Fruit fly (Drosophila melanogaster) whole organism, embryonic: ENCODE data around the gene Tgt.

Experiments
- Ada2b ChIP-seq: fragments of 200-800 bp; sonication (Bioruptor generic); IDR thresholded peaks from 2 replicates; pipeline ENCODE4 v1.3.6; 2022; ENCODE audit warnings: missing biosample characterization, missing genetic modification characterization
- B-H2 ChIP-seq: fragments of 200-800 bp; sonication (Bioruptor generic); optimal IDR thresholded peaks from 2 replicates; lab custom pipeline; 2018; ENCODE audit warnings: missing biosample characterization, mild to moderate bottlenecking, missing genetic modification characterization
- CG10366 ChIP-seq: fragments of 200-800 bp; sonication (Bioruptor generic); IDR thresholded peaks from 2 replicates; pipeline ENCODE4 v1.3.6; 2022; ENCODE audit warnings: missing biosample characterization, missing genetic modification characterization
- CG11560 ChIP-seq: fragments of 200-800 bp; sonication (Bioruptor generic); IDR thresholded peaks from 3 replicates; pipeline ENCODE4 v1.3.6; 2022; ENCODE audit warnings: missing biosample characterization, missing genetic modification characterization
- CG12659 ChIP-seq: fragments of 200-800 bp; sonication (Bioruptor generic); optimal IDR thresholded peaks from 3 replicates; lab custom pipeline; 2017; ENCODE audit warnings: mild to moderate bottlenecking, missing biosample characterization, missing genetic modification reagents, missing genetic modification characterization
- CG12744 ChIP-seq: fragments of 200-800 bp; sonication (Bioruptor generic); optimal IDR thresholded peaks from 2 replicates; lab custom pipeline; 2016; ENCODE audit warnings: missing biosample characterization, missing genetic modification characterization
- CG12942 ChIP-seq: fragments of 200-800 bp; sonication (Bioruptor generic); optimal IDR thresholded peaks from 3 replicates; lab custom pipeline; 2016; ENCODE audit warnings: missing biosample characterization, missing genetic modification characterization
- CG13287 ChIP-seq: fragments of 200-800 bp; sonication (Bioruptor generic); IDR thresholded peaks from 2 replicates; pipeline ENCODE4 v1.3.6; 2022; ENCODE audit warnings: missing biosample characterization, missing genetic modification characterization; ENCODE audit not compliant: partially characterized antibody
- CG13775 ChIP-seq: fragments of 200-800 bp; sonication (Bioruptor generic); optimal IDR thresholded peaks from 3 replicates; lab custom pipeline; 2017; ENCODE audit warnings: missing biosample characterization, mild to moderate bottlenecking, missing genetic modification characterization
- CG13894 ChIP-seq: fragments of 200-800 bp; sonication (Bioruptor generic); optimal IDR thresholded peaks from 3 replicates; lab custom pipeline; 2018; ENCODE audit warnings: missing biosample characterization, mild to moderate bottlenecking, missing genetic modification characterization, moderate library complexity
- CG14667 ChIP-seq: fragments of 200-800 bp; sonication (Bioruptor generic); IDR thresholded peaks from 2 replicates; pipeline ENCODE4 v1.3.6; 2022; ENCODE audit warnings: missing biosample characterization, missing genetic modification characterization
- CG17359 ChIP-seq: fragments of 200-800 bp; sonication (Bioruptor generic); optimal IDR thresholded peaks from 3 replicates; lab custom pipeline; 2018; ENCODE audit warnings: missing biosample characterization, mild to moderate bottlenecking, missing genetic modification characterization, moderate library complexity
- CG2199 ChIP-seq: fragments of 200-800 bp; sonication (Bioruptor generic); IDR thresholded peaks from 3 replicates; pipeline ENCODE4 v1.3.6; 2022; ENCODE audit warnings: missing biosample characterization, missing genetic modification characterization
- CG31365 ChIP-seq: fragments of 200-800 bp; sonication (Bioruptor generic); optimal IDR thresholded peaks from 2 replicates; lab custom pipeline; 2018; ENCODE audit warnings: missing biosample characterization, mild to moderate bottlenecking, missing genetic modification characterization
- CG3281 ChIP-seq: fragments of 200-800 bp; sonication (Bioruptor generic); optimal IDR thresholded peaks from 3 replicates; lab custom pipeline; 2017; ENCODE audit warnings: missing biosample characterization, mild to moderate bottlenecking, missing genetic modification characterization
- CG3838 ChIP-seq: fragments of 200-800 bp; sonication (Bioruptor generic); optimal IDR thresholded peaks from 3 replicates; lab custom pipeline; 2016; ENCODE audit warnings: missing biosample characterization, missing genetic modification characterization
- CG4730 ChIP-seq: fragments of 200-800 bp; sonication (Bioruptor generic); IDR thresholded peaks from 2 replicates; pipeline ENCODE4 v1.3.6; 2022; ENCODE audit warnings: missing biosample characterization, missing genetic modification characterization
- CG6654 ChIP-seq: fragments of 200-800 bp; sonication (Bioruptor generic); optimal IDR thresholded peaks from 2 replicates; lab custom pipeline; 2017; ENCODE audit warnings: missing biosample characterization, mild to moderate bottlenecking, missing genetic modification characterization
- CG7786 ChIP-seq: fragments of 200-800 bp; sonication (Bioruptor generic); optimal IDR thresholded peaks from 2 replicates; lab custom pipeline; 2016; ENCODE audit warnings: missing biosample characterization, missing genetic modification characterization
- CG8290 ChIP-seq, 3 experiments: fragments of 200-800 bp; sonication (Bioruptor generic); optimal IDR thresholded peaks; 2 replicates each; lab custom pipeline; 2016 to 2019; ENCODE audit warnings: missing biosample characterization in 3 of 3, missing genetic modification characterization in 3 of 3, mild to moderate bottlenecking in 2 of 3, moderate library complexity in 1 of 3
- CG8388 ChIP-seq: fragments of 200-800 bp; sonication (Bioruptor generic); optimal IDR thresholded peaks from 2 replicates; lab custom pipeline; 2019; ENCODE audit warnings: missing biosample characterization, mild to moderate bottlenecking, missing genetic modification characterization, moderate library complexity
- CG8765 ChIP-seq: fragments of 200-800 bp; sonication (Bioruptor generic); IDR thresholded peaks from 2 replicates; pipeline ENCODE4 v1.3.6; 2022; ENCODE audit warnings: missing biosample characterization, missing genetic modification characterization
- CG9215 ChIP-seq: fragments of 200-800 bp; sonication (Bioruptor generic); IDR thresholded peaks from 2 replicates; pipeline ENCODE4 v1.3.6; 2022; ENCODE audit warnings: missing biosample characterization, missing genetic modification characterization
- CG9609 ChIP-seq: fragments of 200-800 bp; sonication (Bioruptor generic); optimal IDR thresholded peaks from 3 replicates; lab custom pipeline; 2016; ENCODE audit warnings: missing biosample characterization, missing genetic modification characterization
- CG9876 ChIP-seq: fragments of 200-800 bp; sonication (Bioruptor generic); optimal IDR thresholded peaks from 2 replicates; lab custom pipeline; 2016; ENCODE audit warnings: missing biosample characterization, missing genetic modification characterization
- CG9932 ChIP-seq: fragments of 200-800 bp; sonication (Bioruptor generic); IDR thresholded peaks from 2 replicates; pipeline ENCODE4 v1.3.6; 2022; ENCODE audit warnings: missing biosample characterization, missing genetic modification characterization
- Drgx ChIP-seq: fragments of 200-800 bp; sonication (Bioruptor generic); IDR thresholded peaks from 2 replicates; pipeline ENCODE4 v1.3.6; 2022; ENCODE audit warnings: missing biosample characterization, missing genetic modification characterization
- Ets65A ChIP-seq: fragments of 200-800 bp; sonication (Bioruptor generic); peaks from one replicate; lab custom pipeline; 2016; ENCODE audit warnings: missing biosample characterization, missing genetic modification characterization
- HLHmδ ChIP-seq: fragments of 200-800 bp; sonication (Bioruptor generic); optimal IDR thresholded peaks from 2 replicates; lab custom pipeline; 2018; ENCODE audit warnings: missing biosample characterization, mild to moderate bottlenecking, missing genetic modification characterization, moderate library complexity
- HmgZ ChIP-seq: fragments of 200-800 bp; sonication (Bioruptor generic); optimal IDR thresholded peaks from 2 replicates; lab custom pipeline; 2018; ENCODE audit warnings: missing biosample characterization, mild to moderate bottlenecking, missing genetic modification characterization
- Hr3 ChIP-seq: fragments of 200-800 bp; sonication (Bioruptor generic); optimal IDR thresholded peaks from 3 replicates; lab custom pipeline; 2016; ENCODE audit warnings: missing biosample characterization, missing genetic modification characterization
- Myb ChIP-seq: fragments of 200-800 bp; sonication (Bioruptor generic); optimal IDR thresholded peaks from 2 replicates; lab custom pipeline; 2016; ENCODE audit warnings: missing biosample characterization, missing genetic modification characterization
- NC2β ChIP-seq: fragments of 200-800 bp; sonication (Bioruptor generic); optimal IDR thresholded peaks from 2 replicates; lab custom pipeline; 2016; ENCODE audit warnings: missing biosample characterization, missing genetic modification characterization
- Opbp ChIP-seq: fragments of 200-800 bp; sonication (Bioruptor generic); IDR thresholded peaks from 3 replicates; pipeline ENCODE4 v1.3.6; 2022; ENCODE audit warnings: missing biosample characterization, missing genetic modification characterization; ENCODE audit not compliant: partially characterized antibody
- PHDP ChIP-seq: fragments of 200-800 bp; sonication (Bioruptor generic); optimal IDR thresholded peaks from 3 replicates; lab custom pipeline; 2018; ENCODE audit warnings: missing biosample characterization, mild to moderate bottlenecking, missing genetic modification characterization, moderate library complexity
- Pdp1 ChIP-seq, 2 experiments: fragments of 200-800 bp; sonication (Bioruptor generic); optimal IDR thresholded peaks; 3 replicates each; lab custom pipeline; 2016; ENCODE audit warnings: missing biosample characterization in 2 of 2, missing genetic modification characterization in 2 of 2, mild to moderate bottlenecking in 1 of 2, moderate library complexity in 1 of 2
- Ravus ChIP-seq: fragments of 200-800 bp; sonication (Bioruptor generic); IDR thresholded peaks from 2 replicates; pipeline ENCODE4 v1.3.6; 2022; ENCODE audit warnings: missing biosample characterization, missing genetic modification characterization
- al ChIP-seq: fragments of 200-800 bp; sonication (Bioruptor generic); IDR thresholded peaks from 2 replicates; pipeline ENCODE4 v1.3.6; 2022; ENCODE audit warnings: missing biosample characterization, missing genetic modification characterization
- fd102C ChIP-seq: fragments of 200-800 bp; sonication (Bioruptor generic); optimal IDR thresholded peaks from 2 replicates; lab custom pipeline; 2018; ENCODE audit warnings: missing biosample characterization, mild to moderate bottlenecking, missing genetic modification characterization, moderate library complexity
- gem ChIP-seq: fragments of 200-800 bp; sonication (Bioruptor generic); optimal IDR thresholded peaks from 2 replicates; lab custom pipeline; 2019; ENCODE audit warnings: missing biosample characterization, mild to moderate bottlenecking, missing genetic modification characterization, moderate library complexity
- lilli ChIP-seq: fragments of 200-800 bp; sonication (Bioruptor generic); optimal IDR thresholded peaks from 3 replicates; lab custom pipeline; 2016; ENCODE audit warnings: missing biosample characterization, missing genetic modification characterization
- odd ChIP-seq: fragments of 200-800 bp; sonication (Bioruptor generic); optimal IDR thresholded peaks from 2 replicates; lab custom pipeline; 2017; ENCODE audit warnings: missing biosample characterization, mild to moderate bottlenecking, missing genetic modification characterization
- onecut ChIP-seq: fragments of 200-800 bp; sonication (Bioruptor generic); IDR thresholded peaks from 2 replicates; pipeline ENCODE4 v1.3.6; 2022; ENCODE audit warnings: missing biosample characterization, missing genetic modification characterization
- psq ChIP-seq: fragments of 200-800 bp; sonication (Bioruptor generic); optimal IDR thresholded peaks from 2 replicates; lab custom pipeline; 2017; ENCODE audit warnings: missing biosample characterization, missing genetic modification characterization
- sob ChIP-seq: fragments of 200-800 bp; sonication (Bioruptor generic); IDR thresholded peaks from 2 replicates; pipeline ENCODE4 v1.3.6; 2022; ENCODE audit warnings: missing biosample characterization, missing genetic modification characterization
- sqz ChIP-seq: fragments of 200-800 bp; sonication (Bioruptor generic); optimal IDR thresholded peaks from 3 replicates; lab custom pipeline; 2018; ENCODE audit warnings: missing biosample characterization, mild to moderate bottlenecking, missing genetic modification characterization
- tap ChIP-seq: fragments of 200-800 bp; optimal IDR thresholded peaks from 3 replicates; lab custom pipeline; 2019; ENCODE audit warnings: missing biosample characterization, mild to moderate bottlenecking, missing genetic modification characterization, moderate library complexity
- toy ChIP-seq: fragments of 200-800 bp; sonication (Bioruptor generic); IDR thresholded peaks from 2 replicates; pipeline ENCODE4 v1.3.6; 2022; ENCODE audit warnings: missing biosample characterization, missing genetic modification characterization
- trh ChIP-seq: fragments of 200-800 bp; sonication (Bioruptor generic); optimal IDR thresholded peaks from 2 replicates; lab custom pipeline; 2016; ENCODE audit warnings: missing biosample characterization, missing genetic modification characterization
- zen2 ChIP-seq: fragments of 200-800 bp; sonication (Bioruptor generic); IDR thresholded peaks from 3 replicates; pipeline ENCODE4 v1.3.6; 2022; ENCODE audit warnings: missing biosample characterization, missing genetic modification characterization; ENCODE audit not compliant: partially characterized antibody

Tgt gene

dm6 chr2L:1142730-1143281, 41.1 kb upstream of the Tgt start, which contains the start of gene MFS3 (continued):
- TF ChIP-seq CG8290 (GFP tag; optimal IDR thresholded peaks at IDR 0.05; lab: Kevin White, UChicago) = no peak
- peak in 1 of 2 experiments; percentile 67 for TF ChIP-seq CG8290 (tag; optimal IDR thresholded peaks at IDR 0.05; lab: Kevin White, UChicago)
- no peak for TF ChIP-seq CG9609
- peak; percentile 96 for TF ChIP-seq sqz (GFP tag; lab: Kevin White, UChicago)
- TF ChIP-seq odd = peak; percentile 37
- TF ChIP-seq Ravus (GFP tag; lab: Robert Waterston, UW) = no peak
- no peak for TF ChIP-seq CG12744 (GFP tag; lab: Kevin White, UChicago)
- TF ChIP-seq CG13287 (GFP tag; lab: Robert Waterston, UW) = peak; percentile 43; the same call in 1 of the 2 replicates
- TF ChIP-seq HmgZ (tag; lab: Kevin White, UChicago) = peak; percentile 4
- peak; percentile 81 for TF ChIP-seq CG13894 (tag; lab: Kevin White, UChicago)
- no peak for TF ChIP-seq psq (GFP tag; lab: Kevin White, UChicago)
- no peak for TF ChIP-seq Ada2b (GFP tag; lab: Robert Waterston, UW)
- no peak for TF ChIP-seq CG31365 (tag; lab: Kevin White, UChicago)
- TF ChIP-seq CG14667 = no peak
- TF ChIP-seq Myb (GFP tag; lab: Kevin White, UChicago) = peak; percentile 36
- TF ChIP-seq tap (tag; lab: Kevin White, UChicago) = peak; percentile 11
- no peak for TF ChIP-seq CG2199 (GFP tag; lab: Robert Waterston, UW)
- no peak for TF ChIP-seq CG8765
- peak in 1 of 2 experiments; percentile 28 for TF ChIP-seq Pdp1 (GFP tag; optimal IDR thresholded peaks at IDR 0.05; lab: Kevin White, UChicago)
- peak; percentile 37 for TF ChIP-seq HLHmδ (GFP tag; lab: Kevin White, UChicago)
- TF ChIP-seq lilli (GFP tag; lab: Kevin White, UChicago) = no peak
- no peak for TF ChIP-seq CG9876 (GFP tag; lab: Kevin White, UChicago)
- peak; percentile 13; the same call in 1 of the 3 replicates for TF ChIP-seq Opbp
- TF ChIP-seq CG6654 (GFP tag; lab: Kevin White, UChicago) = no peak
- TF ChIP-seq al (GFP tag; lab: Robert Waterston, UW) = no peak
- TF ChIP-seq zen2 (GFP tag; lab: Robert Waterston, UW) = no peak
- peak; percentile 14 for TF ChIP-seq B-H2 (GFP tag; lab: Kevin White, UChicago)
- no peak for TF ChIP-seq CG10366 (GFP tag; lab: Robert Waterston, UW)
- peak; percentile 41; the same call in 1 of the 2 replicates for TF ChIP-seq toy
- TF ChIP-seq CG11560 = no peak
- no peak for TF ChIP-seq CG8388
- TF ChIP-seq CG9932 (GFP tag; lab: Robert Waterston, UW) = no peak
- no peak; the same call in 1 of the 2 replicates for TF ChIP-seq CG9215 (GFP tag; lab: Robert Waterston, UW)
- peak; percentile 19 for TF ChIP-seq NC2β (GFP tag; lab: Kevin White, UChicago)
- no peak for TF ChIP-seq gem
- no peak for TF ChIP-seq CG3281 (GFP tag; lab: Kevin White, UChicago)
- no peak for TF ChIP-seq CG7786 (GFP tag; lab: Kevin White, UChicago)
- peak; percentile 33 for TF ChIP-seq CG12659
- TF ChIP-seq CG3838 (GFP tag; lab: Kevin White, UChicago) = no peak
- TF ChIP-seq Hr3 (GFP tag; lab: Kevin White, UChicago) = no peak
- no peak for TF ChIP-seq Ets65A (GFP tag; lab: Kevin White, UChicago)
- TF ChIP-seq sob (GFP tag; lab: Robert Waterston, UW) = 0 out of 2 replicates have a peak, but pooled peaks have one; percentile 26
- TF ChIP-seq trh (GFP tag; lab: Kevin White, UChicago) = no peak
- TF ChIP-seq CG13775 (GFP tag; lab: Kevin White, UChicago) = peak; percentile 2
- TF ChIP-seq PHDP (tag; lab: Kevin White, UChicago) = peak; percentile 20
- TF ChIP-seq CG12942 = no peak
- TF ChIP-seq fd102C (GFP tag; lab: Kevin White, UChicago) = no peak
- TF ChIP-seq onecut (GFP tag; lab: Robert Waterston, UW) = peak; percentile 44
- TF ChIP-seq Drgx (GFP tag; lab: Robert Waterston, UW) = peak; percentile 25; the same call in 1 of the 2 replicates
- TF ChIP-seq CG4730 (GFP tag; lab: Robert Waterston, UW) = no peak
- TF ChIP-seq CG17359 (tag; lab: Kevin White, UChicago) = peak; percentile 32
